Fruit fly (Drosophila melanogaster) whole organism, pupa: Measurements from ENCODE around the gene CG32333.

Experiments
- CG15710 ChIP-seq: fragments of 200-800 bp; sonication (Bioruptor generic); optimal IDR thresholded peaks from 2 replicates; lab custom pipeline; 2018; ENCODE audit warnings: missing biosample characterization, mild to moderate bottlenecking, missing genetic modification characterization, moderate library complexity
- CG34367 ChIP-seq: fragments of 200-800 bp; sonication (Bioruptor generic); optimal IDR thresholded peaks from 2 replicates; lab custom pipeline; 2018; ENCODE audit warnings: missing biosample characterization, mild to moderate bottlenecking, missing genetic modification characterization
- CG8301 ChIP-seq: fragments of 200-800 bp; sonication (Bioruptor generic); optimal IDR thresholded peaks from 2 replicates; lab custom pipeline; 2018; ENCODE audit warnings: missing biosample characterization, mild to moderate bottlenecking, missing genetic modification characterization
- EcR ChIP-seq: fragments of 200-800 bp; sonication (Bioruptor generic); optimal IDR thresholded peaks from 3 replicates; lab custom pipeline; 2019; ENCODE audit warnings: missing biosample characterization, missing genetic modification characterization, mild to moderate bottlenecking, moderate library complexity, missing genetic modification reagents

- TF ChIP-seq EcR (GFP tag; lab: Kevin White, UChicago) (no peak), CG15710 (tag; lab: Kevin White, UChicago) (peak; percentile 9), CG8301 (tag; lab: Kevin White, UChicago) (no peak), CG34367 (no peak)
Observed at dm6 chr3L:1323136-1323535, 47.4 kb downstream of the CG32333 start.
